Fruit fly (Drosophila melanogaster) whole organism, prepupa: Measurements from ENCODE around the gene Cnx99A.

Experiments
- Blimp-1 ChIP-seq: fragments of 200-800 bp; sonication (Bioruptor generic); optimal IDR thresholded peaks from 3 replicates; lab custom pipeline; 2017; ENCODE audit warnings: missing biosample characterization, missing genetic modification characterization, mild to moderate bottlenecking, moderate library complexity, missing genetic modification reagents
- CG10631 ChIP-seq: fragments of 200-800 bp; sonication (Bioruptor generic); optimal IDR thresholded peaks from 2 replicates; lab custom pipeline; 2016; ENCODE audit warnings: missing biosample characterization, missing genetic modification characterization
- CG10669 ChIP-seq: fragments of 200-800 bp; sonication (Bioruptor generic); optimal IDR thresholded peaks from 3 replicates; lab custom pipeline; 2018; ENCODE audit warnings: missing biosample characterization, mild to moderate bottlenecking, missing genetic modification characterization, moderate library complexity
- CG11294 ChIP-seq: fragments of 200-800 bp; sonication (Bioruptor generic); IDR thresholded peaks from 2 replicates; pipeline ENCODE4 v1.3.6; 2022; ENCODE audit warnings: missing biosample characterization, missing genetic modification characterization
- CG11762 ChIP-seq: fragments of 200-800 bp; sonication (Bioruptor generic); optimal IDR thresholded peaks from 3 replicates; lab custom pipeline; 2016; ENCODE audit warnings: missing biosample characterization, missing genetic modification characterization; ENCODE audit not compliant: insufficient read depth
- CG11902 ChIP-seq: fragments of 200-800 bp; sonication (Bioruptor generic); optimal IDR thresholded peaks from 3 replicates; lab custom pipeline; 2016; ENCODE audit warnings: missing biosample characterization, missing genetic modification characterization
- CG15336 ChIP-seq: fragments of 200-800 bp; sonication (Bioruptor generic); IDR thresholded peaks from 2 replicates; pipeline ENCODE4 v1.3.6; 2022; ENCODE audit warnings: missing biosample characterization, missing genetic modification characterization
- CG1621 ChIP-seq: fragments of 200-800 bp; sonication (Bioruptor generic); optimal IDR thresholded peaks from 3 replicates; lab custom pipeline; 2018; ENCODE audit warnings: missing biosample characterization, mild to moderate bottlenecking, missing genetic modification characterization
- CG16779 ChIP-seq: fragments of 200-800 bp; sonication (Bioruptor generic); optimal IDR thresholded peaks from 3 replicates; lab custom pipeline; 2017; ENCODE audit warnings: missing biosample characterization, mild to moderate bottlenecking, missing genetic modification characterization
- CG3032 ChIP-seq: fragments of 200-800 bp; optimal IDR thresholded peaks from 2 replicates; lab custom pipeline; 2019; ENCODE audit warnings: missing biosample characterization, mild to moderate bottlenecking, missing genetic modification characterization, moderate library complexity
- CG31627 ChIP-seq: fragments of 200-800 bp; sonication (Bioruptor generic); optimal IDR thresholded peaks from 3 replicates; lab custom pipeline; 2016; ENCODE audit warnings: missing biosample characterization, missing genetic modification characterization
- CG32006 ChIP-seq: fragments of 200-800 bp; sonication (Bioruptor generic); optimal IDR thresholded peaks from 3 replicates; lab custom pipeline; 2017; ENCODE audit warnings: missing biosample characterization, mild to moderate bottlenecking, missing genetic modification characterization
- CG34406 ChIP-seq: fragments of 200-800 bp; sonication (Bioruptor generic); optimal IDR thresholded peaks from 3 replicates; lab custom pipeline; 2016; ENCODE audit warnings: missing biosample characterization, missing genetic modification characterization
- CG3919 ChIP-seq: fragments of 200-800 bp; sonication (Bioruptor generic); optimal IDR thresholded peaks from 3 replicates; lab custom pipeline; 2016; ENCODE audit warnings: missing biosample characterization, missing genetic modification characterization
- CG4318 ChIP-seq: fragments of 200-800 bp; sonication (Bioruptor generic); optimal IDR thresholded peaks from 3 replicates; lab custom pipeline; 2017; ENCODE audit warnings: missing biosample characterization, mild to moderate bottlenecking, missing genetic modification characterization
- CG6163 ChIP-seq: fragments of 200-800 bp; sonication (Bioruptor generic); IDR thresholded peaks from 3 replicates; pipeline ENCODE4 v1.3.6; 2022; ENCODE audit warnings: missing biosample characterization, missing genetic modification characterization
- CG6276 ChIP-seq: fragments of 200-800 bp; sonication (Bioruptor generic); optimal IDR thresholded peaks from 2 replicates; lab custom pipeline; 2017; ENCODE audit warnings: missing biosample characterization, mild to moderate bottlenecking, missing genetic modification characterization
- CG6792 ChIP-seq: fragments of 200-800 bp; sonication (Bioruptor generic); optimal IDR thresholded peaks from 3 replicates; lab custom pipeline; 2016; ENCODE audit warnings: missing biosample characterization, missing genetic modification characterization
- CG6808 ChIP-seq: fragments of 200-800 bp; sonication (Bioruptor generic); optimal IDR thresholded peaks from 3 replicates; lab custom pipeline; 2017; ENCODE audit warnings: missing biosample characterization, missing genetic modification characterization, mild to moderate bottlenecking, moderate library complexity, missing genetic modification reagents
- CG6854 ChIP-seq: fragments of 200-800 bp; sonication (Bioruptor generic); optimal IDR thresholded peaks from 2 replicates; lab custom pipeline; 2017; ENCODE audit warnings: missing biosample characterization, mild to moderate bottlenecking, missing genetic modification characterization
- CG7368 ChIP-seq: fragments of 200-800 bp; sonication (Bioruptor generic); optimal IDR thresholded peaks from 3 replicates; lab custom pipeline; 2016; ENCODE audit warnings: missing biosample characterization, missing genetic modification characterization
- CG8119 ChIP-seq: fragments of 200-800 bp; sonication (Bioruptor generic); IDR thresholded peaks from 3 replicates; pipeline ENCODE4 v1.3.6; 2022; ENCODE audit warnings: missing biosample characterization, missing genetic modification characterization
- CG8632 ChIP-seq: fragments of 200-800 bp; sonication (Bioruptor generic); optimal IDR thresholded peaks from 3 replicates; lab custom pipeline; 2016; ENCODE audit warnings: missing biosample characterization, missing genetic modification characterization
- CG9139 ChIP-seq: fragments of 200-800 bp; sonication (Bioruptor generic); optimal IDR thresholded peaks from 3 replicates; lab custom pipeline; 2017; ENCODE audit warnings: missing biosample characterization, mild to moderate bottlenecking, missing genetic modification characterization
- Eip75B ChIP-seq: fragments of 200-800 bp; sonication (Bioruptor generic); optimal IDR thresholded peaks from 3 replicates; lab custom pipeline; 2016; ENCODE audit warnings: missing biosample characterization, missing genetic modification characterization
- Eip78C ChIP-seq: fragments of 200-800 bp; sonication (Bioruptor generic); peaks from one replicate; lab custom pipeline; 2016; ENCODE audit warnings: missing biosample characterization, missing genetic modification characterization
- Eip93F ChIP-seq: fragments of 200-800 bp; sonication (Bioruptor generic); optimal IDR thresholded peaks from 2 replicates; lab custom pipeline; 2016; ENCODE audit warnings: missing biosample characterization, mild to moderate bottlenecking, missing genetic modification characterization
- Ets96B ChIP-seq: fragments of 200-800 bp; optimal IDR thresholded peaks from 2 replicates; lab custom pipeline; 2019; ENCODE audit warnings: missing biosample characterization, mild to moderate bottlenecking, missing genetic modification characterization, moderate library complexity
- Hr38 ChIP-seq: sonication (Bioruptor generic); optimal IDR thresholded peaks from 2 replicates; lab custom pipeline; 2016; ENCODE audit warnings: missing biosample characterization, missing genetic modification characterization
- Hr39 ChIP-seq: fragments of 200-800 bp; sonication (Bioruptor generic); optimal IDR thresholded peaks from 2 replicates; lab custom pipeline; 2016; ENCODE audit warnings: missing biosample characterization, missing genetic modification characterization
- Hr4 ChIP-seq: fragments of 200-800 bp; sonication (Bioruptor generic); optimal IDR thresholded peaks from 3 replicates; lab custom pipeline; 2016; ENCODE audit warnings: missing biosample characterization, missing genetic modification characterization
- Met ChIP-seq: fragments of 200-800 bp; sonication (Bioruptor generic); optimal IDR thresholded peaks from 3 replicates; lab custom pipeline; 2016; ENCODE audit warnings: missing biosample characterization, missing genetic modification characterization
- Smox ChIP-seq: fragments of 200-800 bp; sonication (Bioruptor generic); optimal IDR thresholded peaks from 3 replicates; lab custom pipeline; 2016; ENCODE audit warnings: missing biosample characterization, missing genetic modification characterization
- Sox102F ChIP-seq: fragments of 200-800 bp; sonication (Bioruptor generic); optimal IDR thresholded peaks from 2 replicates; lab custom pipeline; 2016; ENCODE audit warnings: missing biosample characterization, mild to moderate bottlenecking, missing genetic modification characterization
- Sox15 ChIP-seq: fragments of 200-800 bp; sonication (Bioruptor generic); optimal IDR thresholded peaks from 3 replicates; lab custom pipeline; 2016; ENCODE audit warnings: missing biosample characterization, missing genetic modification characterization
- achi ChIP-seq: fragments of 200-800 bp; sonication (Bioruptor generic); optimal IDR thresholded peaks from 3 replicates; lab custom pipeline; 2016; ENCODE audit warnings: missing biosample characterization, missing genetic modification characterization
- acj6 ChIP-seq: fragments of 200-800 bp; sonication (Bioruptor generic); optimal IDR thresholded peaks from 3 replicates; lab custom pipeline; 2016; ENCODE audit warnings: missing biosample characterization, missing genetic modification characterization
- cyc ChIP-seq: fragments of 200-800 bp; sonication (Bioruptor generic); optimal IDR thresholded peaks from 3 replicates; lab custom pipeline; 2016; ENCODE audit warnings: missing biosample characterization, missing genetic modification characterization
- dac ChIP-seq: fragments of 200-800 bp; sonication (Bioruptor generic); optimal IDR thresholded peaks from 2 replicates; lab custom pipeline; 2017; ENCODE audit warnings: missing biosample characterization, mild to moderate bottlenecking, missing genetic modification characterization
- dsx ChIP-seq: fragments of 200-800 bp; optimal IDR thresholded peaks from 3 replicates; lab custom pipeline; 2019; ENCODE audit warnings: missing biosample characterization, mild to moderate bottlenecking, missing genetic modification characterization, moderate library complexity; ENCODE audit not compliant: poor library complexity, severe bottlenecking
- eg ChIP-seq: fragments of 200-800 bp; sonication (Bioruptor generic); IDR thresholded peaks from 3 replicates; pipeline ENCODE4 v1.3.6; 2022; ENCODE audit warnings: missing biosample characterization, missing genetic modification characterization
- esn ChIP-seq: fragments of 200-800 bp; sonication (Bioruptor generic); optimal IDR thresholded peaks from 2 replicates; lab custom pipeline; 2016; ENCODE audit warnings: missing biosample characterization, mild to moderate bottlenecking, missing genetic modification characterization, moderate library complexity
- fd59A ChIP-seq: fragments of 200-800 bp; sonication (Bioruptor generic); optimal IDR thresholded peaks from 2 replicates; lab custom pipeline; 2017; ENCODE audit warnings: missing biosample characterization, mild to moderate bottlenecking, missing genetic modification characterization, missing genetic modification reagents
- fkh ChIP-seq: fragments of 200-800 bp; sonication (Bioruptor generic); optimal IDR thresholded peaks from 3 replicates; lab custom pipeline; 2017; ENCODE audit warnings: missing biosample characterization, mild to moderate bottlenecking, missing genetic modification characterization, moderate library complexity
- lz ChIP-seq: fragments of 200-800 bp; sonication (Bioruptor generic); optimal IDR thresholded peaks from 3 replicates; lab custom pipeline; 2016; ENCODE audit warnings: missing biosample characterization, missing genetic modification characterization
- net ChIP-seq: fragments of 200-800 bp; sonication (Bioruptor generic); optimal IDR thresholded peaks from 3 replicates; lab custom pipeline; 2016; ENCODE audit warnings: missing biosample characterization, missing genetic modification characterization
- pdm3 ChIP-seq: fragments of 200-800 bp; sonication (Bioruptor generic); optimal IDR thresholded peaks from 3 replicates; lab custom pipeline; 2016; ENCODE audit warnings: missing biosample characterization, missing genetic modification characterization
- salr ChIP-seq, 2 experiments: fragments of 200-800 bp; sonication (Bioruptor generic); optimal IDR thresholded peaks; 3 replicates each; lab custom pipeline; 2016 to 2018; ENCODE audit warnings: missing biosample characterization in 2 of 2, missing genetic modification characterization in 2 of 2, mild to moderate bottlenecking in 1 of 2
- ss ChIP-seq, 2 experiments: fragments of 200-800 bp; sonication (Bioruptor generic); optimal IDR thresholded peaks; 2 replicates in 1 of 2; 3 replicates in 1 of 2; lab custom pipeline; 2017 to 2018; ENCODE audit warnings: mild to moderate bottlenecking in 2 of 2, missing biosample characterization in 2 of 2, missing genetic modification characterization in 2 of 2, moderate library complexity in 1 of 2
- svp ChIP-seq: fragments of 200-800 bp; sonication (Bioruptor generic); peaks from one replicate; lab custom pipeline; 2016; ENCODE audit warnings: missing biosample characterization, missing genetic modification characterization

Cnx99A gene

DNA sequence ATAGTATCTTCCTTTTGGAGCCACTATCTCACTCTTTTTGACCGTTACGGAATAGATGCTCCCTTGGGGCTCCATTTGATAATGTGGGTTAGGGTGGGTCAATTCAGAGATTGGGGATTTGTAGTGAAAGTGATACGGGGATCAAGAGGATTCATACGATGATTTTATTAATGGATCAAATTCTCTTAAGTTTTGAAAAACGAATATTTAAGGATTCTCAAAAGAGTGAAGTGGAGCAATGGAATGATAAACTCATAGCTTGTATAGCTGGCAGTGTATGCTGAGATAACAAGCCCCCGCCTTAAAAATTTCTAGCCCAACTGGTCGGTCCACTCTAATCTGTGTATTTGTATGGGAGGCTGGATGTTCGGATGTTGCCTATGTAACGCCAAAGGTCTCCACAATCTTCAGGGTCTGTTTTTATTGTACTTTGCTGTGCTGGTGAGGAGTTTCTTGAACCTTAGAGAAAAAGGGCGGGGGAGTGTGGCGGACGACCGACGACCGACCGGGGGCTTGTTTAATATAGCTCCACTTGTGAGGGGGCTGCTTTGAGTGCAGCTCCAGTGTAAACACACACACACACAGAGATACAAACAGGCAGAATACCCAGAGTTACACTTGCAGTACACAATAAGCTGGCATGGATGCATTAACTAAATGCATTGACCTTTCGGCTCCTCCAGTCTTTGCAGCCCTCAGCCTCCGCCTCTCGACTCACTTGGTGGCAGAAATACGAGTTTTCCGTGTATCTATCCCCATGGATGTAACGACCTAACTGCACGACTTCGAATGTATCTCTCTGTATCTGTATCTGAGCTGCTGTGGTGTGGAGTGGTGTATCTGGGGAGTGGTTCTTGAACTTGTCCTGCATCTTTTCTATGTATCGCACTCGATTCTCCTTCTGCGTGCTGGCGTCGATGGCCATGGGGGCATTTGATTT lies 38.5 kb downstream of the Cnx99A start:
- TF ChIP-seq CG6792 (GFP tag; lab: Kevin White, UChicago): peak; percentile 22
- TF ChIP-seq CG3919 (GFP tag; lab: Kevin White, UChicago): peak; percentile 40
- TF ChIP-seq cyc (GFP tag; lab: Kevin White, UChicago): no peak
- no peak for TF ChIP-seq CG11902 (GFP tag; lab: Kevin White, UChicago)
- peak; percentile 48 for TF ChIP-seq CG10669 (GFP tag; lab: Kevin White, UChicago)
- peak; percentile 49 for TF ChIP-seq fd59A (GFP tag; lab: Kevin White, UChicago)
- TF ChIP-seq Ets96B: peak; percentile 70
- TF ChIP-seq CG11762 (GFP tag; lab: Kevin White, UChicago): peak; percentile 54
- TF ChIP-seq Sox102F (GFP tag; lab: Kevin White, UChicago): no peak
- TF ChIP-seq CG15336 (GFP tag; lab: Robert Waterston, UW): peak; percentile 73
- TF ChIP-seq Sox15 (GFP tag; lab: Kevin White, UChicago): no peak
- peak; percentile 32 for TF ChIP-seq achi
- TF ChIP-seq Eip75B (GFP tag; lab: Kevin White, UChicago): peak; percentile 52
- peak; percentile 38 for TF ChIP-seq pdm3 (GFP tag; lab: Kevin White, UChicago)
- no peak for TF ChIP-seq CG9139 (GFP tag; lab: Kevin White, UChicago)
- TF ChIP-seq CG4318: peak; percentile 31
- peak; percentile 80 for TF ChIP-seq CG8119
- TF ChIP-seq acj6: peak; percentile 31
- TF ChIP-seq CG7368 (GFP tag; lab: Kevin White, UChicago): no peak
- TF ChIP-seq Met: no peak
- TF ChIP-seq CG6276 (GFP tag; lab: Kevin White, UChicago): peak; percentile 8
- TF ChIP-seq Hr4 (GFP tag; lab: Kevin White, UChicago): peak; percentile 25
- TF ChIP-seq Hr39 (GFP tag; lab: Kevin White, UChicago): no peak
- no peak for TF ChIP-seq CG31627
- no peak for TF ChIP-seq esn (GFP tag; lab: Kevin White, UChicago)
- peak; percentile 38 for TF ChIP-seq CG6163 (GFP tag; lab: Robert Waterston, UW)
- TF ChIP-seq CG32006: peak; percentile 68
- peak; percentile 54 for TF ChIP-seq CG6808
- no peak for TF ChIP-seq Smox (GFP tag; lab: Kevin White, UChicago)
- peak in 1 of 2 experiments; percentile 63 for TF ChIP-seq salr (GFP tag; optimal IDR thresholded peaks at IDR 0.05; lab: Kevin White, UChicago)
- no peak for TF ChIP-seq CG11294
- TF ChIP-seq CG10631 (GFP tag; lab: Kevin White, UChicago): peak; percentile 74
- peak; percentile 11 for TF ChIP-seq net
- peak; percentile 21 for TF ChIP-seq CG1621 (tag; lab: Kevin White, UChicago)
- peak; percentile 47 for TF ChIP-seq CG16779 (tag; lab: Kevin White, UChicago)
- peak; percentile 49; the same call in 2 of the 3 replicates for TF ChIP-seq eg (GFP tag; lab: Robert Waterston, UW)
- peak in 1 of 2 experiments; percentile 43 for TF ChIP-seq ss (GFP tag; optimal IDR thresholded peaks at IDR 0.05; lab: Kevin White, UChicago)
- TF ChIP-seq Eip78C (GFP tag; lab: Kevin White, UChicago): peak; percentile 61
- TF ChIP-seq svp (GFP tag; lab: Kevin White, UChicago): no peak
- no peak for TF ChIP-seq CG6854 (GFP tag; lab: Kevin White, UChicago)
- peak; percentile 63 for TF ChIP-seq CG3032 (tag; lab: Kevin White, UChicago)
- no peak for TF ChIP-seq Blimp-1 (GFP tag; lab: Kevin White, UChicago)
- no peak for TF ChIP-seq lz (GFP tag; lab: Kevin White, UChicago)
- TF ChIP-seq CG8632 (GFP tag; lab: Kevin White, UChicago): no peak
- no peak for TF ChIP-seq Hr38 (GFP tag; lab: Kevin White, UChicago)
- TF ChIP-seq dsx: peak; percentile 67
- no peak for TF ChIP-seq Eip93F (GFP tag; lab: Kevin White, UChicago)
- TF ChIP-seq dac (GFP tag; lab: Kevin White, UChicago): peak; percentile 18
- no peak for TF ChIP-seq fkh (GFP tag; lab: Kevin White, UChicago)
- TF ChIP-seq CG34406: no peak
